Worm (Caenorhabditis elegans) whole organism, L3 larva: ENCODE results near the gene Y53G8B.2.

ENCODE experiments used
- R02D3.7 ChIP-seq: fragments of 150-350 bp; optimal IDR thresholded peaks from 2 replicates; lab custom pipeline; 2014; ENCODE audit warnings: missing biosample characterization, missing genetic modification characterization
- ZK546.5 ChIP-seq: sonication (generic microtip); optimal IDR thresholded peaks from 2 replicates; lab custom pipeline; 2017; ENCODE audit warnings: missing biosample characterization, missing genetic modification characterization
- ceh-16 ChIP-seq: sonication (generic microtip); optimal IDR thresholded peaks from 2 replicates; lab custom pipeline; 2017; ENCODE audit warnings: missing biosample characterization, missing genetic modification characterization
- ceh-28 ChIP-seq: fragments of 150-350 bp; optimal IDR thresholded peaks from 2 replicates; lab custom pipeline; 2014; ENCODE audit warnings: missing biosample characterization, missing genetic modification reagents, missing genetic modification characterization
- ceh-82 ChIP-seq: fragments of 150-350 bp; optimal IDR thresholded peaks from 2 replicates; lab custom pipeline; 2014; ENCODE audit warnings: missing biosample characterization, missing genetic modification characterization
- daf-12 ChIP-seq: fragments of 150-350 bp; optimal IDR thresholded peaks from 2 replicates; lab custom pipeline; 2014; ENCODE audit warnings: missing biosample characterization, missing genetic modification reagents, missing genetic modification characterization
- egl-27 ChIP-seq: sonication (generic microtip); optimal IDR thresholded peaks from 4 replicates; lab custom pipeline; 2017; ENCODE audit warnings: missing biosample characterization, missing genetic modification reagents, missing genetic modification characterization
- elt-1 ChIP-seq: fragments of 150-350 bp; optimal IDR thresholded peaks from 2 replicates; lab custom pipeline; 2014; ENCODE audit warnings: missing biosample characterization, missing genetic modification characterization
- elt-2 ChIP-seq: sonication (generic microtip); optimal IDR thresholded peaks from 2 replicates; lab custom pipeline; 2016; ENCODE audit warnings: missing genetic modification reagents, mild to moderate bottlenecking, missing genetic modification characterization, missing compliant biosample characterization
- elt-3 ChIP-seq, 3 experiments: fragments of 150-350 bp in 1 of 3; sonication (generic microtip) in 2 of 3; optimal IDR thresholded peaks; 2 replicates in 2 of 3; 4 replicates in 1 of 3; lab custom pipeline; 2014 to 2017; ENCODE audit warnings: missing biosample characterization in 3 of 3, missing genetic modification characterization in 3 of 3
- eor-1 ChIP-seq, 2 experiments: fragments of 150-350 bp; optimal IDR thresholded peaks; 2 replicates each; lab custom pipeline; 2014 to 2018; ENCODE audit warnings: missing biosample characterization in 2 of 2, missing genetic modification characterization in 2 of 2
- hmg-11 ChIP-seq: sonication (generic microtip); optimal IDR thresholded peaks from 2 replicates; lab custom pipeline; 2016; ENCODE audit warnings: missing genetic modification characterization, missing compliant biosample characterization
- jun-1 ChIP-seq: fragments of 150-350 bp; optimal IDR thresholded peaks from 2 replicates; lab custom pipeline; 2014; ENCODE audit warnings: missing biosample characterization, missing genetic modification reagents, missing genetic modification characterization
- lin-15B ChIP-seq: fragments of 150-350 bp; optimal IDR thresholded peaks from 2 replicates; lab custom pipeline; 2014; ENCODE audit warnings: missing biosample characterization, missing genetic modification characterization
- lin-39 ChIP-seq: fragments of 150-350 bp; optimal IDR thresholded peaks from 2 replicates; lab custom pipeline; 2018; ENCODE audit warnings: missing biosample characterization, missing genetic modification reagents, missing genetic modification characterization
- lsy-12 ChIP-seq: sonication (generic microtip); optimal IDR thresholded peaks from 2 replicates; lab custom pipeline; 2016; ENCODE audit warnings: mild to moderate bottlenecking, missing genetic modification characterization, missing compliant biosample characterization
- mdl-1 ChIP-seq: fragments of 150-350 bp; optimal IDR thresholded peaks from 2 replicates; lab custom pipeline; 2014; ENCODE audit warnings: missing biosample characterization, missing genetic modification characterization
- mml-1 ChIP-seq: fragments of 150-350 bp; sonication (generic microtip); optimal IDR thresholded peaks from 3 replicates; lab custom pipeline; 2014; ENCODE audit warnings: missing biosample characterization, missing genetic modification characterization
- nfya-1 ChIP-seq: sonication (generic microtip); optimal IDR thresholded peaks from 2 replicates; lab custom pipeline; 2017; ENCODE audit warnings: missing genetic modification characterization, mild to moderate bottlenecking, missing compliant biosample characterization, antibody characterized with exemption, moderate library complexity; ENCODE audit not compliant: insufficient read depth
- nhr-11 ChIP-seq: fragments of 150-350 bp; optimal IDR thresholded peaks from 2 replicates; lab custom pipeline; 2014; ENCODE audit warnings: missing biosample characterization, missing genetic modification characterization
- nhr-12 ChIP-seq: fragments of 150-350 bp; optimal IDR thresholded peaks from 2 replicates; lab custom pipeline; 2014; ENCODE audit warnings: missing biosample characterization, missing genetic modification characterization
- nhr-23 ChIP-seq: fragments of 150-350 bp; optimal IDR thresholded peaks from 2 replicates; lab custom pipeline; 2014; ENCODE audit warnings: missing biosample characterization, missing genetic modification reagents, missing genetic modification characterization
- nhr-237 ChIP-seq: fragments of 150-350 bp; optimal IDR thresholded peaks from 2 replicates; lab custom pipeline; 2014; ENCODE audit warnings: missing biosample characterization, missing genetic modification characterization
- nhr-25 ChIP-seq: sonication (generic microtip); optimal IDR thresholded peaks from 2 replicates; lab custom pipeline; 2017; ENCODE audit warnings: missing biosample characterization, missing genetic modification characterization
- nhr-43 ChIP-seq: sonication (generic microtip); optimal IDR thresholded peaks from 2 replicates; lab custom pipeline; 2016; ENCODE audit warnings: mild to moderate bottlenecking, missing genetic modification characterization, missing compliant biosample characterization; ENCODE audit not compliant: poor library complexity, severe bottlenecking
- nhr-67 ChIP-seq: fragments of 150-350 bp; optimal IDR thresholded peaks from 2 replicates; lab custom pipeline; 2014; ENCODE audit warnings: missing biosample characterization, missing genetic modification characterization
- nhr-77 ChIP-seq: fragments of 150-350 bp; optimal IDR thresholded peaks from 2 replicates; lab custom pipeline; 2014; ENCODE audit warnings: missing biosample characterization, missing genetic modification characterization
- pha-4 ChIP-seq: fragments of 150-350 bp; optimal IDR thresholded peaks from 2 replicates; lab custom pipeline; 2014; ENCODE audit warnings: missing biosample characterization, missing genetic modification reagents, missing genetic modification characterization
- pqm-1 ChIP-seq: fragments of 150-350 bp; optimal IDR thresholded peaks from 2 replicates; lab custom pipeline; 2017; ENCODE audit warnings: missing biosample characterization, missing genetic modification characterization, inconsistent platforms
- sea-2 ChIP-seq: fragments of 150-350 bp; sonication (generic microtip); optimal IDR thresholded peaks from 4 replicates; lab custom pipeline; 2014; ENCODE audit warnings: missing biosample characterization, missing genetic modification reagents, missing genetic modification characterization
- skn-1 ChIP-seq: fragments of 150-350 bp; optimal IDR thresholded peaks from 2 replicates; lab custom pipeline; 2014; ENCODE audit warnings: missing biosample characterization, missing genetic modification characterization
- tbx-2 ChIP-seq: sonication (generic microtip); optimal IDR thresholded peaks from 2 replicates; lab custom pipeline; 2016; ENCODE audit warnings: mild to moderate bottlenecking, missing genetic modification characterization, missing compliant biosample characterization
- zag-1 ChIP-seq: fragments of 150-350 bp; optimal IDR thresholded peaks from 2 replicates; lab custom pipeline; 2014; ENCODE audit warnings: missing biosample characterization, missing genetic modification characterization
- ztf-11 ChIP-seq: fragments of 150-350 bp; optimal IDR thresholded peaks from 2 replicates; lab custom pipeline; 2014; ENCODE audit warnings: missing biosample characterization, missing genetic modification characterization
- ztf-4 ChIP-seq: fragments of 150-350 bp; optimal IDR thresholded peaks from 2 replicates; lab custom pipeline; 2014; ENCODE audit warnings: missing biosample characterization, missing genetic modification characterization

Gene Y53G8B.2

ce11 chrIII:3091572-3091971 lies 12.2 kb downstream of the Y53G8B.2 start, which contains the start of gene ccep-135:
Gene ccep-135, plus strand, starts transcription at chrIII:3091872.
- no peak for TF ChIP-seq tbx-2 (tag; lab: Kevin White, UChicago)
- TF ChIP-seq nhr-43 (tag; lab: Kevin White, UChicago), result no peak
- TF ChIP-seq skn-1 (tag; lab: Kevin White, UChicago), result no peak
- no peak for TF ChIP-seq eor-1 (tag; optimal IDR thresholded peaks at IDR 0.05; lab: Kevin White, UChicago)
- TF ChIP-seq ceh-82 (tag; lab: Kevin White, UChicago), result no peak
- no peak for TF ChIP-seq ztf-4 (tag; lab: Kevin White, UChicago)
- TF ChIP-seq lsy-12 (tag; lab: Kevin White, UChicago), result no peak
- TF ChIP-seq elt-2, result no peak
- no peak for TF ChIP-seq nhr-11 (tag; lab: Kevin White, UChicago)
- TF ChIP-seq daf-12, result no peak

ce11 chrIII:3086471-3086870 lies 17.3 kb downstream of the Y53G8B.2 start, which contains the start of gene sft-1:
Gene sft-1, plus strand, starts transcription at chrIII:3086671.
- TF ChIP-seq nfya-1 (tag; lab: Kevin White, UChicago), result peak; percentile 34
- TF ChIP-seq zag-1 (tag; lab: Kevin White, UChicago), result no peak
- TF ChIP-seq sea-2 (GFP tag; lab: Kevin White, UChicago), result no peak
- TF ChIP-seq, all 47 proteins: peak for 1

- no peak for TF ChIP-seq elt-3 (tag; optimal IDR thresholded peaks at IDR 0.05; lab: Kevin White, UChicago)
- no peak for TF ChIP-seq pqm-1
- TF ChIP-seq nhr-43 (tag; lab: Kevin White, UChicago), result no peak
- TF ChIP-seq ceh-28, result no peak
- TF ChIP-seq hmg-11 (tag; lab: Kevin White, UChicago), result peak; percentile 50
- TF ChIP-seq ztf-11 (tag; lab: Kevin White, UChicago), result no peak
- no peak for TF ChIP-seq mml-1 (tag; lab: Kevin White, UChicago)
- TF ChIP-seq nfya-1 (tag; lab: Kevin White, UChicago), result peak; percentile 41
- TF ChIP-seq nhr-23 (tag; lab: Kevin White, UChicago), result peak; percentile 22
- no peak for TF ChIP-seq ztf-4 (tag; lab: Kevin White, UChicago)
- TF ChIP-seq nhr-25, result no peak
- TF ChIP-seq mdl-1 (tag; lab: Kevin White, UChicago), result no peak
- no peak for TF ChIP-seq nhr-237
- TF ChIP-seq sea-2 (GFP tag; lab: Kevin White, UChicago), result no peak
- TF ChIP-seq lin-15B (tag; lab: Kevin White, UChicago), result peak; percentile 28
- no peak for TF ChIP-seq nhr-12 (tag; lab: Kevin White, UChicago)
- TF ChIP-seq ceh-82 (tag; lab: Kevin White, UChicago), result no peak
- no peak for TF ChIP-seq R02D3.7
- TF ChIP-seq nhr-11 (tag; lab: Kevin White, UChicago), result no peak
- TF ChIP-seq ZK546.5, result no peak
- TF ChIP-seq lin-39, result peak; percentile 24
- TF ChIP-seq pha-4 (tag; lab: Kevin White, UChicago), result no peak
Observed at ce11 chrIII:3070026-3070573, 33.7 kb downstream of the Y53G8B.2 start, which contains the start of gene H06I04.3. Gene H06I04.3, plus strand, starts transcription at chrIII:3070523.

ce11 chrIII:3069101-3069500 lies 34.7 kb downstream of the Y53G8B.2 start:
- TF ChIP-seq nhr-77 (tag; lab: Kevin White, UChicago) (no peak), nhr-67 (tag; lab: Kevin White, UChicago) (no peak), ceh-16 (tag; lab: Kevin White, UChicago) (no peak), nhr-237 (no peak), nhr-11 (tag; lab: Kevin White, UChicago) (no peak), daf-12 (no peak), nhr-43 (tag; lab: Kevin White, UChicago) (no peak), ztf-4 (tag; lab: Kevin White, UChicago) (no peak), nhr-23 (tag; lab: Kevin White, UChicago) (no peak), elt-2 (no peak), egl-27 (tag; lab: Kevin White, UChicago) (no peak), jun-1 (tag; lab: Kevin White, UChicago) (no peak), elt-1 (tag; lab: Kevin White, UChicago) (no peak)
